Worm (Caenorhabditis elegans) whole organism, L2 larva: ENCODE results near the gene C47E12.3.

Experiments
- C34F6.9 ChIP-seq: fragments of 150-350 bp; optimal IDR thresholded peaks from 2 replicates; lab custom pipeline; 2014; ENCODE audit warnings: missing biosample characterization, missing genetic modification characterization
- F13H6.1 ChIP-seq: sonication (generic microtip); optimal IDR thresholded peaks from 2 replicates; lab custom pipeline; 2016; ENCODE audit warnings: missing genetic modification characterization, missing compliant biosample characterization
- R02D3.7 ChIP-seq: fragments of 150-350 bp; optimal IDR thresholded peaks from 2 replicates; lab custom pipeline; 2014; ENCODE audit warnings: missing biosample characterization, missing genetic modification characterization
- Y55F3AM.14 ChIP-seq: fragments of 200-800 bp; sonication (Bioruptor generic); optimal IDR thresholded peaks from 2 replicates; lab custom pipeline; 2018; ENCODE audit warnings: mild to moderate bottlenecking, missing genetic modification characterization, missing compliant biosample characterization
- ZK546.5 ChIP-seq: sonication (generic microtip); optimal IDR thresholded peaks from 2 replicates; lab custom pipeline; 2017; ENCODE audit warnings: missing biosample characterization, missing genetic modification characterization
- alr-1 ChIP-seq: fragments of 150-350 bp; optimal IDR thresholded peaks from 2 replicates; lab custom pipeline; 2014; ENCODE audit warnings: missing biosample characterization, missing genetic modification characterization
- ama-1 ChIP-seq: fragments of 150-350 bp; optimal IDR thresholded peaks from 2 replicates; lab custom pipeline; 2018; ENCODE audit warnings: inconsistent platforms
- blmp-1 ChIP-seq: sonication (generic microtip); optimal IDR thresholded peaks from 2 replicates; lab custom pipeline; 2017; ENCODE audit warnings: missing genetic modification characterization, mild to moderate bottlenecking, missing compliant biosample characterization, antibody characterized with exemption, moderate library complexity; ENCODE audit not compliant: insufficient read depth
- crh-2 ChIP-seq: sonication (generic microtip); optimal IDR thresholded peaks from 2 replicates; lab custom pipeline; 2017; ENCODE audit warnings: missing biosample characterization, missing genetic modification characterization
- elt-1 ChIP-seq: fragments of 150-350 bp; optimal IDR thresholded peaks from 2 replicates; lab custom pipeline; 2014; ENCODE audit warnings: missing biosample characterization, missing genetic modification characterization
- elt-3 ChIP-seq: sonication (generic microtip); optimal IDR thresholded peaks from 2 replicates; lab custom pipeline; 2017; ENCODE audit warnings: missing biosample characterization, missing genetic modification characterization
- fos-1 ChIP-seq: fragments of 150-350 bp; optimal IDR thresholded peaks from 2 replicates; lab custom pipeline; 2014; ENCODE audit warnings: missing biosample characterization, missing genetic modification characterization
- gmeb-1 ChIP-seq: fragments of 150-350 bp; optimal IDR thresholded peaks from 2 replicates; lab custom pipeline; 2014; ENCODE audit warnings: missing biosample characterization, missing genetic modification characterization
- lin-13 ChIP-seq: fragments of 150-350 bp; optimal IDR thresholded peaks from 2 replicates; lab custom pipeline; 2014; ENCODE audit warnings: missing biosample characterization, missing genetic modification reagents, missing genetic modification characterization
- lsy-2 ChIP-seq, 2 experiments: fragments of 150-350 bp in 1 of 2; sonication (generic microtip) in 1 of 2; optimal IDR thresholded peaks; 2 replicates each; lab custom pipeline; 2014 to 2017; ENCODE audit warnings: missing biosample characterization in 2 of 2, missing genetic modification characterization in 2 of 2
- mab-5 ChIP-seq: fragments of 150-350 bp; optimal IDR thresholded peaks from 2 replicates; lab custom pipeline; 2014; ENCODE audit warnings: missing biosample characterization, missing genetic modification characterization
- nhr-10 ChIP-seq: sonication (generic microtip); optimal IDR thresholded peaks from 2 replicates; lab custom pipeline; 2017; ENCODE audit warnings: missing biosample characterization, missing genetic modification characterization
- nhr-11 ChIP-seq: fragments of 150-350 bp; optimal IDR thresholded peaks from 2 replicates; lab custom pipeline; 2014; ENCODE audit warnings: missing biosample characterization, missing genetic modification characterization
- nhr-12 ChIP-seq: fragments of 150-350 bp; optimal IDR thresholded peaks from 2 replicates; lab custom pipeline; 2014; ENCODE audit warnings: missing biosample characterization, missing genetic modification characterization
- nhr-129 ChIP-seq: fragments of 150-350 bp; optimal IDR thresholded peaks from 2 replicates; lab custom pipeline; 2014; ENCODE audit warnings: missing biosample characterization, missing genetic modification characterization
- nhr-21 ChIP-seq: fragments of 150-350 bp; optimal IDR thresholded peaks from 2 replicates; lab custom pipeline; 2014; ENCODE audit warnings: missing biosample characterization, missing genetic modification characterization
- nhr-25 ChIP-seq: fragments of 150-350 bp; sonication (generic microtip); optimal IDR thresholded peaks from 3 replicates; lab custom pipeline; 2014; ENCODE audit warnings: missing biosample characterization, missing genetic modification characterization
- peb-1 ChIP-seq: fragments of 150-350 bp; optimal IDR thresholded peaks from 2 replicates; lab custom pipeline; 2014; ENCODE audit warnings: missing biosample characterization, missing genetic modification characterization
- skn-1 ChIP-seq: sonication (generic microtip); optimal IDR thresholded peaks from 2 replicates; lab custom pipeline; 2017; ENCODE audit warnings: missing biosample characterization, missing genetic modification characterization
- sma-3 ChIP-seq: sonication (generic microtip); optimal IDR thresholded peaks from 2 replicates; lab custom pipeline; 2016; ENCODE audit warnings: missing genetic modification reagents, missing genetic modification characterization, missing compliant biosample characterization
- sma-9 ChIP-seq, 2 experiments: fragments of 150-350 bp in 1 of 2; sonication (generic microtip) in 1 of 2; optimal IDR thresholded peaks; 2 replicates each; lab custom pipeline; 2014 to 2016; ENCODE audit warnings: missing genetic modification characterization in 2 of 2, mild to moderate bottlenecking in 1 of 2, missing biosample characterization in 1 of 2, missing compliant biosample characterization in 1 of 2, missing genetic modification reagents in 1 of 2, moderate library complexity in 1 of 2
- snpc-4 ChIP-seq: fragments of 150-350 bp; optimal IDR thresholded peaks from 2 replicates; lab custom pipeline; 2014; ENCODE audit warnings: missing biosample characterization, missing genetic modification characterization
- unc-39 ChIP-seq: fragments of 150-350 bp; optimal IDR thresholded peaks from 2 replicates; lab custom pipeline; 2014; ENCODE audit warnings: missing biosample characterization, missing genetic modification characterization
- unc-55 ChIP-seq: fragments of 150-350 bp; sonication (generic microtip); optimal IDR thresholded peaks from 3 replicates; lab custom pipeline; 2014; ENCODE audit warnings: missing biosample characterization, missing genetic modification reagents, missing genetic modification characterization
- zag-1 ChIP-seq: fragments of 150-350 bp; optimal IDR thresholded peaks from 2 replicates; lab custom pipeline; 2014; ENCODE audit warnings: missing biosample characterization, missing genetic modification characterization

C47E12.3 gene

ce11 chrIV:10003372-10003771 lies 1.7 kb upstream of the C47E12.3 start, which contains the start of the genes C47E12.2 and sars-1:
Gene C47E12.2, minus strand, starts transcription at chrIV:10003502.
Gene sars-1, plus strand, starts transcription at chrIV:10003726.
- TF ChIP-seq crh-2 (tag; lab: Kevin White, UChicago) (peak; percentile 32), R02D3.7 (tag; lab: Kevin White, UChicago) (no peak), nhr-129 (peak; percentile 88), C34F6.9 (tag; lab: Kevin White, UChicago) (peak; percentile 18), lsy-2 (tag; optimal IDR thresholded peaks at IDR 0.05; lab: Kevin White, UChicago) (peak; percentile 58 to 92)

ce11 chrIV:9998487-9999218 lies 3.0 kb downstream of the C47E12.3 start, which contains the start of gene pyp-1:
Gene pyp-1, minus strand, starts transcription at chrIV:9998925.
- TF ChIP-seq sma-9 (GFP tag; optimal IDR thresholded peaks at IDR 0.05; lab: Kevin White, UChicago) (peak; percentile 22), sma-9 (tag; optimal IDR thresholded peaks at IDR 0.05; lab: Kevin White, UChicago) (no peak), ama-1 (lab: Kevin White, UChicago) (peak; percentile 33), C34F6.9 (tag; lab: Kevin White, UChicago) (no peak), lsy-2 (tag; optimal IDR thresholded peaks at IDR 0.05; lab: Kevin White, UChicago) (peak in 1 of 2 experiments; percentile 69), unc-55 (GFP tag; lab: Kevin White, UChicago) (peak; percentile 34), fos-1 (tag; lab: Kevin White, UChicago) (peak; percentile 56), alr-1 (no peak)

DNA sequence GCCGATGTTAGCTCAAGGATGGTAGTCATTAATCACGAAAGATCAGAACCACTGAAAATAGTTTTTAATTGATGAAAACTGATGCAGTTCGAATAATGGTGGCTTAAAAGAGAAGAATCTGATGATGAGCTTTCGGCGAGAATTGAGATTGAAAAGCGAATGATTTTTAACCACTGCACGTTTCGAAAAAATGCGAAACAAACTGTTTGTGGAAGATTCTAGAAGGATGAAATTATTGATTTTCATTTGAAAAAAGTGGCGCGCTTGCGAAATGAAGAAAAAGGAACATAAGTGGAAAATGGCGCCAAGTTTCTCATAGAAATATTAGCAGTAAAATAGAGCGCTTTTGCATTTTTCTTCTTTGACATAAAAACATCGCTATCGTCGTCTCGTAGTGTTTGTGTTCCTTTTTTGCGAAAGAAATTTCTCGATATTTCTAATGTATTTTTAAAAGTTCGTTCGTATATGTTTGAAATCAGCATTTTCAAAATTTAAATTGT lies 6.7 kb downstream of the C47E12.3 start, which contains the start of gene uba-1:
Gene uba-1 (minus strand): TSS at position 51 of the 500 bp plus-strand sequence.
- peak; percentile 41 for TF ChIP-seq sma-3
- peak; percentile 55 for TF ChIP-seq unc-55 (GFP tag; lab: Kevin White, UChicago)
- TF ChIP-seq blmp-1 (tag; lab: Kevin White, UChicago): no peak
- TF ChIP-seq ama-1 (lab: Kevin White, UChicago): peak; percentile 55
- no peak for TF ChIP-seq skn-1 (tag; lab: Kevin White, UChicago)
- no peak for TF ChIP-seq nhr-12
- peak; percentile 67 for TF ChIP-seq nhr-25 (tag; lab: Kevin White, UChicago)
- TF ChIP-seq lsy-2 (tag; optimal IDR thresholded peaks at IDR 0.05; lab: Kevin White, UChicago): peak in 1 of 2 experiments; percentile 50
- TF ChIP-seq C34F6.9 (tag; lab: Kevin White, UChicago): peak; percentile 55
- no peak for TF ChIP-seq R02D3.7 (tag; lab: Kevin White, UChicago)
- TF ChIP-seq gmeb-1 (tag; lab: Kevin White, UChicago): peak; percentile 5
- no peak for TF ChIP-seq nhr-129
- TF ChIP-seq nhr-21 (tag; lab: Kevin White, UChicago): peak; percentile 28
- peak; percentile 60 for TF ChIP-seq Y55F3AM.14
- TF ChIP-seq mab-5 (tag; lab: Kevin White, UChicago): peak; percentile 12
- peak; percentile 13 for TF ChIP-seq F13H6.1 (tag; lab: Kevin White, UChicago)
- TF ChIP-seq crh-2 (tag; lab: Kevin White, UChicago): peak; percentile 86

- TF ChIP-seq alr-1: no peak
- TF ChIP-seq nhr-25 (tag; lab: Kevin White, UChicago): no peak
- TF ChIP-seq crh-2 (tag; lab: Kevin White, UChicago): peak; percentile 20
- TF ChIP-seq nhr-11 (tag; lab: Kevin White, UChicago): no peak
- TF ChIP-seq skn-1 (tag; lab: Kevin White, UChicago): peak; percentile 70
- TF ChIP-seq nhr-10 (tag; lab: Kevin White, UChicago): no peak
Observed at ce11 chrIV:9993403-9994132, 8.1 kb downstream of the C47E12.3 start.

DNA sequence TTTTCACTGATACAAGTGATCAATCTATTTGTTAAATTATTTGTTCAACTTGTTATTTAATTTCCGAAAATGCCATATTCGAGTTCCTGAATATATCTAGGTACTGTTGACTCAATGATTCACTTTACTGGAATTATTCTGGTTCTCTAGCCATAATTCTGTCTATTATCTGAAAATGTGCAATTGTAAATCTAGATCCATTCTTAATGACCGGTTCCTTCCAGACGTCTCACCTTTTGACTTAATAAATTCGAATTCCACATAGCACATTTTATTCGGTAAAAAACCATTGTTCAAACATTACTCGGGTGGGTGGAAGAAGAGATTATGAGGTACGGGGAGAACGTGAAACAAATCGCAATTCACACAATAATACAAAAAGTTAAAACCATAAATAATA lies 12.2 kb downstream of the C47E12.3 start:
- TF ChIP-seq Y55F3AM.14 (no peak), nhr-12 (no peak), crh-2 (tag; lab: Kevin White, UChicago) (peak; percentile 27), lin-13 (no peak)

DNA sequence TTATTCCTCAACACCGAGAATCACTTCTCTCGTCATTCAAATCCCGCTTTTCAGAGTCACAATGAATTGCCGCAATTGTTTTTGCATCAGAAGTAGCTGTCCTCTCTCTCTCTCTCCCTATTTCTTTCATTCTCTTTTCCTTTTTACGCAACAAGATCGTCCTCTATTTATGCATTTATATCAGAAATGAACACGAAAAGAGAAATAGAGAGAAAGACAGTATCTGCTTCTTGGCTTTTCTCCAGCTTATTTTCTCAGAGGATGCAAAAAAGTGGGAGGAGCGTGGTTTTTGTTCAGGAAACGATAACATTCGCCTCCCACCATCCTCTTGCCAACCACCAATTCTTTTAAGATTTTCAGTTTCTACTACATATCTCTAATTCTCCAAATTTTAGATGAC lies 18.8 kb downstream of the C47E12.3 start, which contains the start of gene mam-2:
Gene mam-2 (plus strand): TSS at position 301 of the 400 bp plus-strand sequence.
- TF ChIP-seq alr-1 (no peak), elt-1 (tag; lab: Kevin White, UChicago) (no peak), peb-1 (tag; lab: Kevin White, UChicago) (no peak), elt-3 (tag; lab: Kevin White, UChicago) (no peak), nhr-10 (tag; lab: Kevin White, UChicago) (no peak), snpc-4 (tag; lab: Kevin White, UChicago) (no peak), nhr-25 (tag; lab: Kevin White, UChicago) (no peak), unc-39 (tag; lab: Kevin White, UChicago) (no peak), ZK546.5 (tag; lab: Kevin White, UChicago) (no peak), zag-1 (tag; lab: Kevin White, UChicago) (no peak), nhr-129 (no peak)
